Fruit fly (Drosophila melanogaster) whole organism, wandering third instar larva: ENCODE measurements around the gene CanA-14F.

ENCODE experiments used
- Myc ChIP-seq: fragments of >200 bp; optimal IDR thresholded peaks from 2 replicates; lab custom pipeline; 2017
- sage ChIP-seq: fragments of 200-800 bp; sonication (Bioruptor generic); optimal IDR thresholded peaks from 2 replicates; lab custom pipeline; 2016; ENCODE audit warnings: missing biosample characterization, mild to moderate bottlenecking, missing genetic modification characterization

dm6 chrX:16593418-16593817, 6.4 kb upstream of the CanA-14F start, which contains the start of the genes SMC3 and Ubc7:
- TF ChIP-seq Myc (lab: Kevin White, UChicago) (no peak), sage (no peak)
